Worm (Caenorhabditis elegans) whole organism, L2 larva: ENCODE measurements around the gene C05G5.1.

ENCODE experiments used
- F13H6.1 ChIP-seq: sonication (generic microtip); optimal IDR thresholded peaks from 2 replicates; lab custom pipeline; 2016; ENCODE audit warnings: missing genetic modification characterization, missing compliant biosample characterization
- R02D3.7 ChIP-seq: fragments of 150-350 bp; optimal IDR thresholded peaks from 2 replicates; lab custom pipeline; 2014; ENCODE audit warnings: missing biosample characterization, missing genetic modification characterization
- Y55F3AM.14 ChIP-seq: fragments of 200-800 bp; sonication (Bioruptor generic); optimal IDR thresholded peaks from 2 replicates; lab custom pipeline; 2018; ENCODE audit warnings: mild to moderate bottlenecking, missing genetic modification characterization, missing compliant biosample characterization
- ZK546.5 ChIP-seq: sonication (generic microtip); optimal IDR thresholded peaks from 2 replicates; lab custom pipeline; 2017; ENCODE audit warnings: missing biosample characterization, missing genetic modification characterization
- alr-1 ChIP-seq: fragments of 150-350 bp; optimal IDR thresholded peaks from 2 replicates; lab custom pipeline; 2014; ENCODE audit warnings: missing biosample characterization, missing genetic modification characterization
- aly-2 ChIP-seq: fragments of 150-350 bp; optimal IDR thresholded peaks from 2 replicates; lab custom pipeline; 2014; ENCODE audit warnings: missing biosample characterization, missing genetic modification characterization
- ama-1 ChIP-seq: fragments of 150-350 bp; optimal IDR thresholded peaks from 2 replicates; lab custom pipeline; 2018; ENCODE audit warnings: inconsistent platforms
- blmp-1 ChIP-seq: sonication (generic microtip); optimal IDR thresholded peaks from 2 replicates; lab custom pipeline; 2017; ENCODE audit warnings: missing genetic modification characterization, mild to moderate bottlenecking, missing compliant biosample characterization, antibody characterized with exemption, moderate library complexity; ENCODE audit not compliant: insufficient read depth
- ceh-16 ChIP-seq: fragments of 150-350 bp; optimal IDR thresholded peaks from 2 replicates; lab custom pipeline; 2014; ENCODE audit warnings: missing biosample characterization, missing genetic modification characterization
- egl-27 ChIP-seq: sonication (generic microtip); optimal IDR thresholded peaks from 3 replicates; lab custom pipeline; 2017; ENCODE audit warnings: missing biosample characterization, missing genetic modification reagents, missing genetic modification characterization
- elt-3 ChIP-seq: sonication (generic microtip); optimal IDR thresholded peaks from 2 replicates; lab custom pipeline; 2017; ENCODE audit warnings: missing biosample characterization, missing genetic modification characterization
- fos-1 ChIP-seq: fragments of 150-350 bp; optimal IDR thresholded peaks from 2 replicates; lab custom pipeline; 2014; ENCODE audit warnings: missing biosample characterization, missing genetic modification characterization
- gmeb-1 ChIP-seq: fragments of 150-350 bp; optimal IDR thresholded peaks from 2 replicates; lab custom pipeline; 2014; ENCODE audit warnings: missing biosample characterization, missing genetic modification characterization
- lin-11 ChIP-seq: fragments of 150-350 bp; sonication (generic microtip); optimal IDR thresholded peaks from 2 replicates; lab custom pipeline; 2014; ENCODE audit warnings: missing biosample characterization, missing genetic modification characterization, inconsistent platforms, mixed read lengths
- lsy-2 ChIP-seq, 2 experiments: fragments of 150-350 bp in 1 of 2; sonication (generic microtip) in 1 of 2; optimal IDR thresholded peaks; 2 replicates each; lab custom pipeline; 2014 to 2017; ENCODE audit warnings: missing biosample characterization in 2 of 2, missing genetic modification characterization in 2 of 2
- mab-5 ChIP-seq: fragments of 150-350 bp; optimal IDR thresholded peaks from 2 replicates; lab custom pipeline; 2014; ENCODE audit warnings: missing biosample characterization, missing genetic modification characterization
- mbf-1 ChIP-seq: sonication (generic microtip); optimal IDR thresholded peaks from 2 replicates; lab custom pipeline; 2017; ENCODE audit warnings: missing biosample characterization, missing genetic modification characterization
- mdl-1 ChIP-seq, 2 experiments: fragments of 150-350 bp in 1 of 2; sonication (generic microtip) in 1 of 2; optimal IDR thresholded peaks; 2 replicates each; lab custom pipeline; 2017; ENCODE audit warnings: missing biosample characterization in 2 of 2, missing genetic modification characterization in 2 of 2
- nhr-10 ChIP-seq: sonication (generic microtip); optimal IDR thresholded peaks from 2 replicates; lab custom pipeline; 2017; ENCODE audit warnings: missing biosample characterization, missing genetic modification characterization
- nhr-12 ChIP-seq: fragments of 150-350 bp; optimal IDR thresholded peaks from 2 replicates; lab custom pipeline; 2014; ENCODE audit warnings: missing biosample characterization, missing genetic modification characterization
- nhr-129 ChIP-seq: fragments of 150-350 bp; optimal IDR thresholded peaks from 2 replicates; lab custom pipeline; 2014; ENCODE audit warnings: missing biosample characterization, missing genetic modification characterization
- nhr-21 ChIP-seq: fragments of 150-350 bp; optimal IDR thresholded peaks from 2 replicates; lab custom pipeline; 2014; ENCODE audit warnings: missing biosample characterization, missing genetic modification characterization
- nhr-237 ChIP-seq: fragments of 150-350 bp; optimal IDR thresholded peaks from 2 replicates; lab custom pipeline; 2014; ENCODE audit warnings: missing biosample characterization, missing genetic modification characterization
- nhr-25 ChIP-seq: fragments of 150-350 bp; sonication (generic microtip); optimal IDR thresholded peaks from 3 replicates; lab custom pipeline; 2014; ENCODE audit warnings: missing biosample characterization, missing genetic modification characterization
- nhr-6 ChIP-seq: fragments of 150-350 bp; optimal IDR thresholded peaks from 2 replicates; lab custom pipeline; 2014; ENCODE audit warnings: missing biosample characterization, missing genetic modification characterization
- nhr-77 ChIP-seq: fragments of 150-350 bp; optimal IDR thresholded peaks from 2 replicates; lab custom pipeline; 2014; ENCODE audit warnings: missing biosample characterization, missing genetic modification characterization
- sma-3 ChIP-seq: sonication (generic microtip); optimal IDR thresholded peaks from 2 replicates; lab custom pipeline; 2016; ENCODE audit warnings: missing genetic modification reagents, missing genetic modification characterization, missing compliant biosample characterization
- sma-9 ChIP-seq, 2 experiments: fragments of 150-350 bp in 1 of 2; sonication (generic microtip) in 1 of 2; optimal IDR thresholded peaks; 2 replicates each; lab custom pipeline; 2014 to 2016; ENCODE audit warnings: missing genetic modification characterization in 2 of 2, mild to moderate bottlenecking in 1 of 2, missing biosample characterization in 1 of 2, missing compliant biosample characterization in 1 of 2, missing genetic modification reagents in 1 of 2, moderate library complexity in 1 of 2
- snpc-4 ChIP-seq: fragments of 150-350 bp; optimal IDR thresholded peaks from 2 replicates; lab custom pipeline; 2014; ENCODE audit warnings: missing biosample characterization, missing genetic modification characterization
- unc-39 ChIP-seq: fragments of 150-350 bp; optimal IDR thresholded peaks from 2 replicates; lab custom pipeline; 2014; ENCODE audit warnings: missing biosample characterization, missing genetic modification characterization
- zag-1 ChIP-seq: fragments of 150-350 bp; optimal IDR thresholded peaks from 2 replicates; lab custom pipeline; 2014; ENCODE audit warnings: missing biosample characterization, missing genetic modification characterization
- ztf-1 ChIP-seq: fragments of 200-800 bp; sonication (Bioruptor generic); conservative IDR thresholded peaks from 2 replicates; pipeline ENCODE4 v1.3.6; 2022; ENCODE audit warnings: missing genetic modification characterization, missing compliant biosample characterization
- ztf-11 ChIP-seq: sonication (generic microtip); optimal IDR thresholded peaks from 2 replicates; lab custom pipeline; 2017; ENCODE audit warnings: missing biosample characterization, missing genetic modification characterization

The C05G5.1 gene

DNA sequence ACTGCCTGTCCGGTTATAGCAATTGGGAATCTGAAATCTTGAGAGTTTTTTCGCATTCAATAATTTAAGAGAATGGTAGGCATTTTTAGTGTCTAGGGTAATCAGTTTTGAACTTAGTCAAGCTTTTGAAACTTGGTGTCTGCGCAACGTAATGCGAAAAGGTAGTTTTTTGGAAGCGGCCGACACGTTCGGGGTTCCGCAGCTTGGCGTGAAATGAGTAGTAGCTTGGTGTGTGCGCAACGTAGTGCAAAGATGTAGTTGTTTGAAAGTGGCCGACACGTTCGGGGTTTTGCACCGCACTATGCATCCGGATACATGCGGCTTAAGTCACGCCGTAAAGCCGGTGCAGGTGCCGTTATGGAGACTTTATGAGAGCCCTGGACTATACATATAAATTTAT is 3.7 kb downstream of the C05G5.1 start:
- peak; percentile 16 for TF ChIP-seq snpc-4 (tag; lab: Kevin White, UChicago)
- no peak for TF ChIP-seq elt-3 (tag; lab: Kevin White, UChicago)
- TF ChIP-seq ceh-16, result no peak
- TF ChIP-seq, all 48 proteins: peak for 1

- TF ChIP-seq nhr-77 (no peak), elt-3 (tag; lab: Kevin White, UChicago) (no peak), nhr-12 (tag; lab: Kevin White, UChicago) (no peak), ZK546.5 (tag; lab: Kevin White, UChicago) (no peak), sma-9 (GFP tag; optimal IDR thresholded peaks at IDR 0.05; lab: Kevin White, UChicago) (peak; percentile 44), sma-9 (tag; optimal IDR thresholded peaks at IDR 0.05; lab: Kevin White, UChicago) (no peak), nhr-25 (tag; lab: Kevin White, UChicago) (no peak), Y55F3AM.14 (GFP tag; lab: Kevin White, UChicago) (no peak), nhr-6 (no peak), nhr-10 (tag; lab: Kevin White, UChicago) (no peak), lsy-2 (tag; optimal IDR thresholded peaks at IDR 0.05; lab: Kevin White, UChicago) (no peak), mab-5 (tag; lab: Kevin White, UChicago) (no peak), zag-1 (tag; lab: Kevin White, UChicago) (no peak), blmp-1 (tag; lab: Kevin White, UChicago) (no peak), nhr-129 (tag; lab: Kevin White, UChicago) (peak; percentile 0), mdl-1 (tag; optimal IDR thresholded peaks at IDR 0.05; lab: Kevin White, UChicago) (no peak), unc-39 (tag; lab: Kevin White, UChicago) (no peak), fos-1 (tag; lab: Kevin White, UChicago) (no peak), sma-3 (GFP tag; lab: Kevin White, UChicago) (no peak), mbf-1 (tag; lab: Kevin White, UChicago) (no peak), alr-1 (tag; lab: Kevin White, UChicago) (no peak), F13H6.1 (tag; lab: Kevin White, UChicago) (peak; percentile 47)
Measured at ce11 chrX:14731828-14732331, 8.0 kb downstream of the C05G5.1 start, which contains the start of gene F33C8.4. F33C8.4 (plus strand) TSS chrX:14732281.

DNA sequence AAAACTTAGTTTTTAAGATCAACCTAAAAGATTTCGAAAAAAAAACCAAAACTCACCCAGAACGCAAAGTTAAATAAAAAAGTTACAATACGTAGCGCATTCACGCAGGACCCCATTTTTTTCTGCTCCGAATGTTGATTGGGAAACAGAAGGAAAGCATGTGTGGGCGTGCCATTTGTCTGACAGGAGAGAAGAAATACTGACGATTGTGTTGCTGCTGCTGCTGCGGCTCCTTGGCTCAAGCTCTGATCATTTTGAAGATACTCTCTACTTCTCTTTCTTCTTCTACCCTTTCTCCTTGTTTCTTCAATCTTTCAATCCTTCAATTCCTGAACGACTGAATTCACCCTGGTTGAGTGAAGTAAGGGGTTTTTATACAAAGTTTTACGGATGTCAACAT is 10.6 kb downstream of the C05G5.1 start, which contains the start of gene tsp-8:
Gene tsp-8, minus strand, starts transcription at position 185 of the 400 bp plus-strand sequence.
- no peak for TF ChIP-seq lin-11 (tag; lab: Kevin White, UChicago)
- TF ChIP-seq aly-2, result no peak
- no peak for TF ChIP-seq ZK546.5 (tag; lab: Kevin White, UChicago)
- no peak for TF ChIP-seq ceh-16
- TF ChIP-seq sma-9 (GFP tag; optimal IDR thresholded peaks at IDR 0.05; lab: Kevin White, UChicago), result no peak
- TF ChIP-seq sma-9 (tag; optimal IDR thresholded peaks at IDR 0.05; lab: Kevin White, UChicago), result no peak
- peak; percentile 20 for TF ChIP-seq nhr-129 (tag; lab: Kevin White, UChicago)

ce11 chrX:14724935-14725334 is 15.0 kb downstream of the C05G5.1 start:
- TF ChIP-seq egl-27 (tag; lab: Kevin White, UChicago) (no peak), ztf-1 (GFP tag; lab: Robert Waterston, UW) (no peak), ama-1 (no peak), R02D3.7 (tag; lab: Kevin White, UChicago) (no peak), alr-1 (tag; lab: Kevin White, UChicago) (no peak), nhr-21 (no peak), nhr-6 (no peak), nhr-12 (tag; lab: Kevin White, UChicago) (no peak), nhr-237 (tag; lab: Kevin White, UChicago) (no peak), mdl-1 (tag; optimal IDR thresholded peaks at IDR 0.05; lab: Kevin White, UChicago) (no peak), gmeb-1 (tag; lab: Kevin White, UChicago) (no peak), lin-11 (tag; lab: Kevin White, UChicago) (no peak), aly-2 (no peak), mab-5 (tag; lab: Kevin White, UChicago) (no peak)

- TF ChIP-seq alr-1 (tag; lab: Kevin White, UChicago), result no peak
- no peak for TF ChIP-seq ztf-11
- no peak for TF ChIP-seq nhr-6
- no peak for TF ChIP-seq nhr-77
- no peak for TF ChIP-seq nhr-25 (tag; lab: Kevin White, UChicago)
- no peak for TF ChIP-seq egl-27 (tag; lab: Kevin White, UChicago)
- TF ChIP-seq ceh-16, result no peak
- no peak for TF ChIP-seq nhr-129 (tag; lab: Kevin White, UChicago)
Measured at ce11 chrX:14721098-14721497, 18.8 kb downstream of the C05G5.1 start, which contains the start of gene F33C8.2. F33C8.2 (plus strand) TSS chrX:14721398.
